Worm (Caenorhabditis elegans) whole organism, late embryonic: ENCODE data around the gene idpb-3.

Source experiments
- C08G9.2 ChIP-seq: sonication (generic microtip); optimal IDR thresholded peaks from 2 replicates; lab custom pipeline; 2016; ENCODE audit warnings: mild to moderate bottlenecking, missing genetic modification characterization, moderate library complexity, missing compliant biosample characterization
- Y22D7AL.16 ChIP-seq: sonication (generic microtip); optimal IDR thresholded peaks from 2 replicates; lab custom pipeline; 2016; ENCODE audit warnings: missing genetic modification characterization, missing compliant biosample characterization
- ceh-18 ChIP-seq: sonication (generic microtip); optimal IDR thresholded peaks from 2 replicates; lab custom pipeline; 2016; ENCODE audit warnings: missing genetic modification characterization, missing compliant biosample characterization
- ceh-19 ChIP-seq: fragments of 200-800 bp; sonication (Bioruptor generic); optimal IDR thresholded peaks from 2 replicates; lab custom pipeline; 2018; ENCODE audit warnings: mild to moderate bottlenecking, missing genetic modification characterization, missing compliant biosample characterization
- ceh-24 ChIP-seq: sonication (generic microtip); optimal IDR thresholded peaks from 2 replicates; lab custom pipeline; 2016; ENCODE audit warnings: mild to moderate bottlenecking, missing genetic modification characterization, missing compliant biosample characterization
- ceh-48 ChIP-seq: sonication (generic microtip); optimal IDR thresholded peaks from 2 replicates; lab custom pipeline; 2016; ENCODE audit warnings: missing genetic modification characterization, inconsistent platforms, missing compliant biosample characterization
- ceh-9 ChIP-seq: sonication (generic microtip); optimal IDR thresholded peaks from 2 replicates; lab custom pipeline; 2016; ENCODE audit warnings: mild to moderate bottlenecking, missing genetic modification characterization, inconsistent platforms, missing compliant biosample characterization
- elt-2 ChIP-seq: sonication (generic microtip); optimal IDR thresholded peaks from 2 replicates; lab custom pipeline; 2016; ENCODE audit warnings: missing genetic modification reagents, missing genetic modification characterization, missing compliant biosample characterization
- fkh-10 ChIP-seq: fragments of 150-350 bp; optimal IDR thresholded peaks from 2 replicates; lab custom pipeline; 2014; ENCODE audit warnings: missing biosample characterization, missing genetic modification reagents, missing genetic modification characterization
- fkh-6 ChIP-seq: sonication (generic microtip); optimal IDR thresholded peaks from 2 replicates; lab custom pipeline; 2016; ENCODE audit warnings: missing genetic modification characterization, missing compliant biosample characterization
- gmeb-2 ChIP-seq: sonication (generic microtip); optimal IDR thresholded peaks from 2 replicates; lab custom pipeline; 2016; ENCODE audit warnings: missing genetic modification characterization, inconsistent platforms, missing compliant biosample characterization
- nhr-11 ChIP-seq: fragments of 150-350 bp; optimal IDR thresholded peaks from 2 replicates; lab custom pipeline; 2014; ENCODE audit warnings: missing biosample characterization, missing genetic modification characterization
- nhr-232 ChIP-seq: sonication (generic microtip); optimal IDR thresholded peaks from 2 replicates; lab custom pipeline; 2016; ENCODE audit warnings: missing genetic modification characterization, missing compliant biosample characterization
- pqm-1 ChIP-seq: sonication (generic microtip); optimal IDR thresholded peaks from 2 replicates; lab custom pipeline; 2016; ENCODE audit warnings: missing genetic modification characterization, missing compliant biosample characterization
- tbx-7 ChIP-seq: sonication (generic microtip); optimal IDR thresholded peaks from 2 replicates; lab custom pipeline; 2016; ENCODE audit warnings: missing genotype, missing genetic modification characterization, missing compliant biosample characterization
- unc-42 ChIP-seq: sonication (generic microtip); optimal IDR thresholded peaks from 2 replicates; lab custom pipeline; 2016; ENCODE audit warnings: missing genotype, missing genetic modification characterization, missing compliant biosample characterization
- unc-86 ChIP-seq: sonication (generic microtip); optimal IDR thresholded peaks from 2 replicates; lab custom pipeline; 2016; ENCODE audit warnings: missing genetic modification characterization, missing compliant biosample characterization

Gene idpb-3

DNA sequence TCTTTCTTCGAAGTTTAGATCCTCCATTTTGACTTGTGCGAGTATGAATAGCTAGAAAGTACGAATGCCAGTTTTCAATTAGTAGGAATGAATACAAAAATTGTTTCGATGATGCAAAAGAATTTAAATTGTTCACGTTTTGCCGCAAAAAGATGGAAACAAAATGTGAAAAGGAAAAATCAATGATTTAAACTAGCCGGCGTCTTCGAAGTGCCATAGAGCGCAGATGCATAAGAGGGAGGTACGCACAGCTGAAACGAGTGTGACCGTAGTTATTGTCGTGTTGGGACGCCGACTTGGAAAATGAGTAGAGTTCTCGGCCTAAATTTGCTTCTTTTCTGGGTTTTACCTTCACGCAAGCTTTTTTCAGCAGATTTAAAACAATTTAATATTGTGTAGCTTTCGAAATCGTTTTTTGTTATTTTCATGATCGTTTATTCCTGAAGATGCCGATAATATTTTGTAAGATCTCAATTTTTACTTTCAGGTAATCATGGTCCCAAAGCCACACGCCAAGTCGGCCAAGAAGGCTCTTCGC, 46.4 kb downstream of the idpb-3 start, which contains the start of the genes ify-1 and rpl-22 (continued):
- TF ChIP-seq ceh-48 (tag; lab: Kevin White, UChicago) (peak; percentile 97), elt-2 (tag; lab: Kevin White, UChicago) (peak; percentile 99), pqm-1 (tag; lab: Kevin White, UChicago) (peak; percentile 36), ceh-9 (tag; lab: Kevin White, UChicago) (no peak), ceh-24 (tag; lab: Kevin White, UChicago) (no peak), ceh-19 (GFP tag; lab: Kevin White, UChicago) (peak; percentile 20), unc-42 (tag; lab: Kevin White, UChicago) (peak; percentile 82), ceh-18 (tag; lab: Kevin White, UChicago) (peak; percentile 86), nhr-11 (tag; lab: Kevin White, UChicago) (no peak), C08G9.2 (peak; percentile 54), fkh-10 (GFP tag; lab: Kevin White, UChicago) (no peak), unc-86 (tag; lab: Kevin White, UChicago) (peak; percentile 61), nhr-232 (tag; lab: Kevin White, UChicago) (no peak), Y22D7AL.16 (tag; lab: Kevin White, UChicago) (no peak), fkh-6 (tag; lab: Kevin White, UChicago) (no peak), tbx-7 (tag; lab: Kevin White, UChicago) (no peak), gmeb-2 (tag; lab: Kevin White, UChicago) (no peak)
